Worm (Caenorhabditis elegans): Measurements from ENCODE around the gene oig-4.

Gene oig-4

ce11 chrII:7642016-7642653 is 28.8 kb downstream of the oig-4 start:
- TF ChIP-seq nhr-23 (tag; optimal IDR thresholded peaks at IDR 0.05) (no peak), nhr-77 (tag; optimal IDR thresholded peaks at IDR 0.05) (no peak), nhr-237 (tag; optimal IDR thresholded peaks at IDR 0.05) (no peak), sea-2 (GFP tag; optimal IDR thresholded peaks at IDR 0.05) (no peak), lin-15B (tag; optimal IDR thresholded peaks at IDR 0.05) (peak; percentile 8), fkh-2 (tag; optimal IDR thresholded peaks at IDR 0.05) (no peak), elt-3 (tag; optimal IDR thresholded peaks at IDR 0.05) (no peak), nhr-76 (tag; optimal IDR thresholded peaks at IDR 0.05) (no peak), snpc-4 (tag; optimal IDR thresholded peaks at IDR 0.05) (peak; percentile 38), ceh-82 (tag; optimal IDR thresholded peaks at IDR 0.05) (no peak), elt-2 (tag; optimal IDR thresholded peaks at IDR 0.05) (no peak), nhr-28 (tag; optimal IDR thresholded peaks at IDR 0.05) (no peak), nhr-67 (tag; optimal IDR thresholded peaks at IDR 0.05) (no peak), unc-62 (GFP tag; optimal IDR thresholded peaks at IDR 0.05) (peak; percentile 84), eor-1 (tag; optimal IDR thresholded peaks at IDR 0.05) (no peak), ztf-4 (tag; optimal IDR thresholded peaks at IDR 0.05) (no peak), R02D3.7 (tag; optimal IDR thresholded peaks at IDR 0.05) (no peak), nhr-11 (tag; optimal IDR thresholded peaks at IDR 0.05) (peak; percentile 60), unc-39 (tag; optimal IDR thresholded peaks at IDR 0.05) (no peak), skn-1 (tag; optimal IDR thresholded peaks at IDR 0.05) (peak; percentile 35), elt-1 (tag; optimal IDR thresholded peaks at IDR 0.05) (no peak), ceh-9 (tag; optimal IDR thresholded peaks at IDR 0.05) (no peak), daf-12 (tag; optimal IDR thresholded peaks at IDR 0.05) (no peak), lsy-12 (tag; optimal IDR thresholded peaks at IDR 0.05) (no peak), aly-2 (tag; optimal IDR thresholded peaks at IDR 0.05) (no peak), tbx-2 (tag; optimal IDR thresholded peaks at IDR 0.05) (peak; percentile 9), ceh-28 (tag; optimal IDR thresholded peaks at IDR 0.05) (peak; percentile 11), egl-27 (tag; optimal IDR thresholded peaks at IDR 0.05) (no peak), hmg-11 (tag; optimal IDR thresholded peaks at IDR 0.05) (peak; percentile 82), zag-1 (tag; optimal IDR thresholded peaks at IDR 0.05) (no peak), pha-4 (tag; optimal IDR thresholded peaks at IDR 0.05) (no peak), ZK546.5 (tag; optimal IDR thresholded peaks at IDR 0.05) (no peak), pqm-1 (tag; optimal IDR thresholded peaks at IDR 0.05) (no peak), ztf-11 (tag; optimal IDR thresholded peaks at IDR 0.05) (no peak), nhr-12 (tag; optimal IDR thresholded peaks at IDR 0.05) (no peak), egl-5 (tag; optimal IDR thresholded peaks at IDR 0.05) (peak; percentile 67), ama-1 (optimal IDR thresholded peaks at IDR 0.05) (no peak), nfya-1 (tag; optimal IDR thresholded peaks at IDR 0.05; ENCODE audit: insufficient read depth) (peak; percentile 88), ceh-16 (tag; optimal IDR thresholded peaks at IDR 0.05) (no peak), jun-1 (tag; optimal IDR thresholded peaks at IDR 0.05) (no peak), mdl-1 (tag; optimal IDR thresholded peaks at IDR 0.05) (peak; percentile 62), nhr-43 (tag; optimal IDR thresholded peaks at IDR 0.05; ENCODE audit: poor library complexity, severe bottlenecking) (no peak), nhr-25 (tag; optimal IDR thresholded peaks at IDR 0.05) (no peak), fkh-10 (GFP tag; optimal IDR thresholded peaks at IDR 0.05) (peak; percentile 73), fos-1 (tag; optimal IDR thresholded peaks at IDR 0.05) (no peak), mml-1 (tag; optimal IDR thresholded peaks at IDR 0.05) (no peak), lin-39 (tag; optimal IDR thresholded peaks at IDR 0.05) (peak; percentile 91)
